Worm (Caenorhabditis elegans) whole organism, young adult: ENCODE data around the gene adbp-1.

Source experiments
- C06A6.2 ChIP-seq: fragments of 200-800 bp; sonication (Bioruptor generic); conservative IDR thresholded peaks from 2 replicates; pipeline ENCODE4 v1.3.6; 2022; ENCODE audit warnings: missing genetic modification characterization, missing compliant biosample characterization
- C17E4.6 ChIP-seq: fragments of 200-800 bp; sonication (Bioruptor generic); IDR thresholded peaks from 2 replicates; pipeline ENCODE4 v1.3.6; 2022; ENCODE audit warnings: missing genetic modification reagents, missing genetic modification characterization, missing compliant biosample characterization
- F10E7.11 ChIP-seq: sonication (generic microtip); optimal IDR thresholded peaks from 2 replicates; lab custom pipeline; 2017; ENCODE audit warnings: mild to moderate bottlenecking, missing genetic modification characterization, moderate library complexity, missing compliant biosample characterization
- F23B12.7 ChIP-seq: sonication (generic microtip); optimal IDR thresholded peaks from 2 replicates; lab custom pipeline; 2017; ENCODE audit warnings: missing genetic modification characterization, mild to moderate bottlenecking, missing compliant biosample characterization, antibody characterized with exemption, moderate library complexity; ENCODE audit not compliant: insufficient read depth
- F33H1.4 ChIP-seq: fragments of 200-800 bp; sonication (Bioruptor generic); IDR thresholded peaks from 2 replicates; pipeline ENCODE4 v1.3.6; 2022; ENCODE audit warnings: missing genetic modification reagents, missing genetic modification characterization, missing compliant biosample characterization
- F39B2.1 ChIP-seq: fragments of 200-800 bp; sonication (Bioruptor generic); IDR thresholded peaks from 2 replicates; pipeline ENCODE4 v1.3.6; 2022; ENCODE audit warnings: missing genetic modification reagents, missing genetic modification characterization, missing compliant biosample characterization
- F49E8.2 ChIP-seq: sonication (generic microtip); optimal IDR thresholded peaks from 3 replicates; lab custom pipeline; 2017; ENCODE audit warnings: missing genetic modification characterization, mild to moderate bottlenecking, missing compliant biosample characterization, antibody characterized with exemption, moderate library complexity; ENCODE audit not compliant: insufficient read depth
- F52B5.7 ChIP-seq: sonication (generic microtip); optimal IDR thresholded peaks from 2 replicates; lab custom pipeline; 2016; ENCODE audit warnings: mild to moderate bottlenecking, missing genetic modification characterization, missing compliant biosample characterization
- F57A8.1 ChIP-seq: fragments of 200-800 bp; sonication (Bioruptor generic); optimal IDR thresholded peaks from 2 replicates; lab custom pipeline; 2018; ENCODE audit warnings: mild to moderate bottlenecking, missing genetic modification characterization, moderate library complexity, missing compliant biosample characterization
- K11D2.4 ChIP-seq: fragments of 200-800 bp; sonication (Bioruptor generic); IDR thresholded peaks from 2 replicates; pipeline ENCODE4 v1.3.6; 2022; ENCODE audit warnings: missing genetic modification reagents, missing genetic modification characterization, missing compliant biosample characterization
- T07F8.4 ChIP-seq: sonication (generic microtip); optimal IDR thresholded peaks from 2 replicates; lab custom pipeline; 2016; ENCODE audit warnings: mild to moderate bottlenecking, missing genetic modification characterization, moderate library complexity, missing compliant biosample characterization
- Y53F4B.3 ChIP-seq: fragments of 200-800 bp; sonication (Bioruptor generic); IDR thresholded peaks from 2 replicates; pipeline ENCODE4 v1.3.6; 2022; ENCODE audit warnings: missing genetic modification reagents, missing genetic modification characterization, missing compliant biosample characterization
- Y56A3A.18 ChIP-seq: fragments of 200-800 bp; sonication (Bioruptor generic); IDR thresholded peaks from 2 replicates; pipeline ENCODE4 v1.3.6; 2022; ENCODE audit warnings: missing genetic modification reagents, missing genetic modification characterization, missing compliant biosample characterization
- Y95B8A.8 ChIP-seq: fragments of 200-800 bp; sonication (Bioruptor generic); IDR thresholded peaks from 2 replicates; pipeline ENCODE4 v1.3.6; 2022; ENCODE audit warnings: missing genetic modification reagents, missing genetic modification characterization, missing compliant biosample characterization
- aptf-2 ChIP-seq: fragments of 200-800 bp; sonication (Bioruptor generic); conservative IDR thresholded peaks from 2 replicates; pipeline ENCODE4 v1.3.6; 2022; ENCODE audit warnings: missing genetic modification reagents, missing genetic modification characterization, missing compliant biosample characterization
- athp-1 ChIP-seq: sonication (generic microtip); optimal IDR thresholded peaks from 2 replicates; lab custom pipeline; 2017; ENCODE audit warnings: mild to moderate bottlenecking, missing genetic modification characterization, missing compliant biosample characterization
- attf-6 ChIP-seq: fragments of 200-800 bp; sonication (Bioruptor generic); IDR thresholded peaks from 2 replicates; pipeline ENCODE4 v1.3.6; 2022; ENCODE audit warnings: missing genetic modification reagents, missing genetic modification characterization, missing compliant biosample characterization
- ceh-79 ChIP-seq: sonication (generic microtip); optimal IDR thresholded peaks from 2 replicates; lab custom pipeline; 2017; ENCODE audit warnings: mild to moderate bottlenecking, missing genetic modification characterization, missing compliant biosample characterization
- ceh-91 ChIP-seq: fragments of 200-800 bp; sonication (Bioruptor generic); IDR thresholded peaks from 2 replicates; pipeline ENCODE4 v1.3.6; 2022; ENCODE audit warnings: missing genetic modification reagents, missing genetic modification characterization, missing compliant biosample characterization
- dox-1 ChIP-seq: fragments of 200-800 bp; sonication (Bioruptor generic); IDR thresholded peaks from 2 replicates; pipeline ENCODE4 v1.3.6; 2022; ENCODE audit warnings: missing genetic modification reagents, missing genetic modification characterization, missing compliant biosample characterization
- dpff-1 ChIP-seq: sonication (generic microtip); optimal IDR thresholded peaks from 2 replicates; lab custom pipeline; 2017; ENCODE audit warnings: mild to moderate bottlenecking, missing genetic modification characterization, missing compliant biosample characterization
- egl-18 ChIP-seq: fragments of 200-800 bp; sonication (Bioruptor generic); IDR thresholded peaks from 2 replicates; pipeline ENCODE4 v1.3.6; 2022; ENCODE audit warnings: missing genetic modification reagents, missing genetic modification characterization, missing compliant biosample characterization
- hmg-20 ChIP-seq: fragments of 200-800 bp; sonication (Bioruptor generic); IDR thresholded peaks from 2 replicates; pipeline ENCODE4 v1.3.6; 2022; ENCODE audit warnings: missing genetic modification reagents, missing genetic modification characterization, missing compliant biosample characterization
- lin-26 ChIP-seq: fragments of 200-800 bp; sonication (Bioruptor generic); IDR thresholded peaks from 2 replicates; pipeline ENCODE4 v1.3.6; 2022; ENCODE audit warnings: missing genetic modification reagents, missing genetic modification characterization, missing compliant biosample characterization
- lin-40 ChIP-seq: sonication (generic microtip); optimal IDR thresholded peaks from 2 replicates; lab custom pipeline; 2016; ENCODE audit warnings: missing genetic modification characterization, mild to moderate bottlenecking, missing compliant biosample characterization, missing genotype, missing genetic modification reagents
- lir-1 ChIP-seq: fragments of 200-800 bp; sonication (Bioruptor generic); conservative IDR thresholded peaks from 2 replicates; pipeline ENCODE4 v1.3.6; 2022; ENCODE audit warnings: missing genetic modification reagents, missing genetic modification characterization, missing compliant biosample characterization
- lsy-27 ChIP-seq: sonication (generic microtip); optimal IDR thresholded peaks from 2 replicates; lab custom pipeline; 2017; ENCODE audit warnings: missing genetic modification characterization, mild to moderate bottlenecking, missing compliant biosample characterization, antibody characterized with exemption, missing genotype, borderline replicate concordance; ENCODE audit not compliant: insufficient read depth
- madf-8 ChIP-seq: fragments of 200-800 bp; sonication (Bioruptor generic); conservative IDR thresholded peaks from 2 replicates; pipeline ENCODE4 v1.3.6; 2022; ENCODE audit warnings: missing genetic modification reagents, missing genetic modification characterization, missing compliant biosample characterization
- mcd-1 ChIP-seq: fragments of 200-800 bp; sonication (Bioruptor generic); IDR thresholded peaks from 2 replicates; pipeline ENCODE4 v1.3.6; 2022; ENCODE audit warnings: missing genetic modification reagents, missing genetic modification characterization, missing compliant biosample characterization
- nfya-1 ChIP-seq: sonication (generic microtip); optimal IDR thresholded peaks from 2 replicates; lab custom pipeline; 2017; ENCODE audit warnings: antibody characterized with exemption, missing compliant biosample characterization, missing genetic modification characterization, borderline replicate concordance; ENCODE audit not compliant: insufficient read depth
- pbrm-1 ChIP-seq: fragments of 200-800 bp; sonication (Bioruptor generic); IDR thresholded peaks from 2 replicates; pipeline ENCODE4 v1.3.6; 2022; ENCODE audit warnings: missing genetic modification reagents, missing genetic modification characterization, missing compliant biosample characterization
- pha-4 ChIP-seq: fragments of 150-350 bp; sonication (generic microtip); optimal IDR thresholded peaks from 2 replicates; lab custom pipeline; 2014; ENCODE audit warnings: missing biosample characterization, missing genetic modification reagents, missing genetic modification characterization
- rcor-1 ChIP-seq: fragments of 200-800 bp; sonication (Bioruptor generic); IDR thresholded peaks from 2 replicates; pipeline ENCODE4 v1.3.6; 2022; ENCODE audit warnings: missing genetic modification reagents, missing genetic modification characterization, missing compliant biosample characterization
- rec-8 ChIP-seq, 2 experiments: sonication (generic microtip); optimal IDR thresholded peaks; 2 replicates each; lab custom pipeline; 2016; ENCODE audit warnings: mild to moderate bottlenecking in 2 of 2, missing genetic modification characterization in 2 of 2, missing genetic modification reagents in 2 of 2, missing genotype in 2 of 2, missing biosample characterization in 1 of 2, missing compliant biosample characterization in 1 of 2, moderate library complexity in 1 of 2
- snpc-1.1 ChIP-seq: sonication (generic microtip); optimal IDR thresholded peaks from 2 replicates; lab custom pipeline; 2017; ENCODE audit warnings: missing genetic modification characterization, mild to moderate bottlenecking, missing compliant biosample characterization, antibody characterized with exemption, moderate library complexity, missing genotype, missing genetic modification reagents; ENCODE audit not compliant: insufficient read depth
- somi-1 ChIP-seq: fragments of 200-800 bp; sonication (Bioruptor generic); optimal IDR thresholded peaks from 2 replicates; lab custom pipeline; 2018; ENCODE audit warnings: mild to moderate bottlenecking, missing genetic modification characterization, missing compliant biosample characterization
- tbx-9 ChIP-seq: sonication (generic microtip); optimal IDR thresholded peaks from 2 replicates; lab custom pipeline; 2016; ENCODE audit warnings: borderline replicate concordance, missing genetic modification characterization, inconsistent platforms, missing compliant biosample characterization
- tlf-1 ChIP-seq: fragments of 200-800 bp; sonication (Bioruptor generic); optimal IDR thresholded peaks from 2 replicates; lab custom pipeline; 2018; ENCODE audit warnings: mild to moderate bottlenecking, missing genetic modification characterization, missing compliant biosample characterization
- zfh-2 ChIP-seq: fragments of 200-800 bp; sonication (Bioruptor generic); conservative IDR thresholded peaks from 2 replicates; pipeline ENCODE4 v1.3.6; 2022; ENCODE audit warnings: missing genetic modification reagents, missing genetic modification characterization, missing compliant biosample characterization
- ztf-18 ChIP-seq: sonication (generic microtip); optimal IDR thresholded peaks from 2 replicates; lab custom pipeline; 2016; ENCODE audit warnings: missing genotype, mild to moderate bottlenecking, missing genetic modification characterization, missing compliant biosample characterization

The adbp-1 gene

DNA sequence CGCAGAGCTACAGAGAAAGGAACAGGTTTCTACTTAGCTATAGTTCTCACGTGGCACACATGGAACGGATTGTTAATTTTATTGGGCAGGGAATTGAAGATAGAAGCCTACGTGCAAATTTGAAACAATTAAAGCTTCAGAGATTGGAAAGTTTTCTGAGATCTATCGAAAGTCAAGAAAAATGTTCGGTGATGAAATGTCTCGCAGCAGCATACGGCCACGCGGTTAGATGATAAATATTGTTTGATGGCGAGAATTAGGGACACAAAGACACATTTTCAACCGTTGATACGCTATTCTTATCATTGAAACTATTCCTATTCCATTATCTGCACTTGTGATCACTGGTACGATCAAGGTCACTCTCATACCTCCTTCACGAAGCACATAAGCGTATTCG is 28.6 kb downstream of the adbp-1 start (continued):
- TF ChIP-seq F10E7.11 (tag; lab: Kevin White, UChicago), result no peak
- no peak for TF ChIP-seq F39B2.1 (GFP tag; lab: Robert Waterston, UW)
- TF ChIP-seq K11D2.4, result no peak
- no peak for TF ChIP-seq F23B12.7 (tag; lab: Kevin White, UChicago)
- TF ChIP-seq tlf-1 (GFP tag; lab: Kevin White, UChicago), result no peak
- TF ChIP-seq pha-4 (tag; lab: Kevin White, UChicago), result no peak
- TF ChIP-seq pbrm-1 (GFP tag; lab: Robert Waterston, UW), result no peak
- no peak for TF ChIP-seq aptf-2 (GFP tag; lab: Robert Waterston, UW)
- TF ChIP-seq ceh-79 (tag; lab: Kevin White, UChicago), result no peak
- no peak for TF ChIP-seq F33H1.4 (GFP tag; lab: Robert Waterston, UW)
- TF ChIP-seq C17E4.6 (GFP tag; lab: Robert Waterston, UW), result no peak
- TF ChIP-seq ceh-91, result no peak
- TF ChIP-seq dpff-1 (tag; lab: Kevin White, UChicago), result no peak
- TF ChIP-seq C06A6.2 (GFP tag; lab: Robert Waterston, UW), result no peak
- TF ChIP-seq lsy-27 (tag; lab: Kevin White, UChicago), result no peak
- no peak for TF ChIP-seq hmg-20 (GFP tag; lab: Robert Waterston, UW)
- TF ChIP-seq Y56A3A.18 (GFP tag; lab: Robert Waterston, UW), result no peak
- no peak for TF ChIP-seq F57A8.1
- TF ChIP-seq nfya-1 (tag; lab: Kevin White, UChicago), result no peak
- TF ChIP-seq attf-6 (GFP tag; lab: Robert Waterston, UW), result no peak
- no peak for TF ChIP-seq madf-8
- TF ChIP-seq ztf-18, result peak; percentile 47
- TF ChIP-seq snpc-1.1 (tag; lab: Kevin White, UChicago), result no peak
- TF ChIP-seq lin-26 (GFP tag; lab: Robert Waterston, UW), result 0 out of 2 replicates have a peak, but pooled peaks have one; percentile 17
- no peak for TF ChIP-seq T07F8.4 (tag; lab: Kevin White, UChicago)
- no peak for TF ChIP-seq lir-1 (GFP tag; lab: Robert Waterston, UW)
- no peak for TF ChIP-seq egl-18 (GFP tag; lab: Robert Waterston, UW)
- no peak for TF ChIP-seq rcor-1 (GFP tag; lab: Robert Waterston, UW)
- TF ChIP-seq athp-1, result no peak
- TF ChIP-seq dox-1 (GFP tag; lab: Robert Waterston, UW), result 0 out of 2 replicates have a peak, but pooled peaks have one; percentile 40
- TF ChIP-seq F52B5.7 (tag; lab: Kevin White, UChicago), result no peak
- TF ChIP-seq mcd-1 (GFP tag; lab: Robert Waterston, UW), result no peak
- TF ChIP-seq somi-1, result peak; percentile 19
- no peak for TF ChIP-seq F49E8.2
- no peak for TF ChIP-seq zfh-2 (GFP tag; lab: Robert Waterston, UW)
- no peak for TF ChIP-seq rec-8 (tag; optimal IDR thresholded peaks at IDR 0.05; lab: Kevin White, UChicago)
- TF ChIP-seq lin-40 (tag; lab: Kevin White, UChicago), result peak; percentile 21
- TF ChIP-seq Y95B8A.8 (GFP tag; lab: Robert Waterston, UW), result no peak
- TF ChIP-seq tbx-9, result no peak
- TF ChIP-seq Y53F4B.3, result no peak
